Fruit fly (Drosophila melanogaster): ENCODE results near the gene Mical.

The Mical gene

dm6 chr3R:9996689-9997213, 45.9 kb downstream of the Mical start, which contains the start of the genes Gr85a and Spn85F:
Gr85a (minus strand) TSS chr3R:9996789.
Spn85F (plus strand) TSS chr3R:9997163.
- TF ChIP-seq Ets98B (GFP tag; IDR thresholded peaks at IDR 0.05) (no peak), CG12605 (GFP tag; IDR thresholded peaks at IDR 0.05) (no peak), CG9948 (tag; optimal IDR thresholded peaks at IDR 0.05) (no peak), CG17806 (tag; optimal IDR thresholded peaks at IDR 0.05) (no peak), CG13204 (GFP tag; optimal IDR thresholded peaks at IDR 0.05) (no peak), Pif1B (GFP tag; optimal IDR thresholded peaks at IDR 0.05) (no peak), CG4496 (GFP tag; IDR thresholded peaks at IDR 0.05) (no peak), CG10348 (GFP tag; IDR thresholded peaks at IDR 0.05) (no peak), Snoo (tag; optimal IDR thresholded peaks at IDR 0.05) (no peak), CG15710 (tag; optimal IDR thresholded peaks at IDR 0.05) (no peak), D1 (tag; optimal IDR thresholded peaks at IDR 0.05) (no peak), EcR (GFP tag; optimal IDR thresholded peaks at IDR 0.05) (no peak), CG34367 (tag; optimal IDR thresholded peaks at IDR 0.05) (no peak), CG8301 (tag; optimal IDR thresholded peaks at IDR 0.05) (no peak), rn (GFP tag; IDR thresholded peaks at IDR 0.05) (no peak), CG8159 (tag; optimal IDR thresholded peaks at IDR 0.05) (no peak)

- TF ChIP-seq Ets98B (GFP tag; IDR thresholded peaks at IDR 0.05) (peak; percentile 21; the same call in 1 of the 2 replicates), CG4496 (GFP tag; IDR thresholded peaks at IDR 0.05) (no peak), rn (GFP tag; IDR thresholded peaks at IDR 0.05) (no peak), EcR (GFP tag; optimal IDR thresholded peaks at IDR 0.05) (peak; percentile 0), gl (tag; optimal IDR thresholded peaks at IDR 0.05) (peak; percentile 21)
Observed at dm6 chr3R:9985585-9986393, 56.9 kb downstream of the Mical start, which contains the start of gene Art4. Art4 (minus strand) TSS chr3R:9986060.

dm6 chr3R:9978977-9979376, 63.7 kb downstream of the Mical start:
- TF ChIP-seq CG9948 (tag; optimal IDR thresholded peaks at IDR 0.05) (no peak), CG8159 (tag; optimal IDR thresholded peaks at IDR 0.05) (no peak), Pif1A (GFP tag; optimal IDR thresholded peaks at IDR 0.05) (no peak), CG15710 (tag; optimal IDR thresholded peaks at IDR 0.05) (no peak), CG12605 (GFP tag; IDR thresholded peaks at IDR 0.05) (no peak), CG13204 (GFP tag; optimal IDR thresholded peaks at IDR 0.05) (no peak), gl (tag; optimal IDR thresholded peaks at IDR 0.05) (no peak), CG17806 (tag; optimal IDR thresholded peaks at IDR 0.05) (no peak), Snoo (tag; optimal IDR thresholded peaks at IDR 0.05) (no peak)

- no peak for TF ChIP-seq Ets98B (GFP tag; IDR thresholded peaks at IDR 0.05)
- no peak for TF ChIP-seq Pif1A (GFP tag; optimal IDR thresholded peaks at IDR 0.05)
- TF ChIP-seq CG32121 (GFP tag; IDR thresholded peaks at IDR 0.05), result no peak
- no peak for TF ChIP-seq CG14655 (GFP tag; optimal IDR thresholded peaks at IDR 0.05)
- no peak for TF ChIP-seq Pif1B (GFP tag; optimal IDR thresholded peaks at IDR 0.05)
- no peak for TF ChIP-seq CG17806 (tag; optimal IDR thresholded peaks at IDR 0.05)
Observed at dm6 chr3R:9977494-9977893, 65.2 kb downstream of the Mical start.

dm6 chr3R:9968827-9969675, 73.6 kb downstream of the Mical start:
- no peak for TF ChIP-seq Pif1A (GFP tag; optimal IDR thresholded peaks at IDR 0.05)
- TF ChIP-seq EcR (GFP tag; optimal IDR thresholded peaks at IDR 0.05), result peak; percentile 77
- no peak for TF ChIP-seq rn (GFP tag; IDR thresholded peaks at IDR 0.05)
- TF ChIP-seq CG10348 (GFP tag; IDR thresholded peaks at IDR 0.05), result no peak
- TF ChIP-seq Ets98B (GFP tag; IDR thresholded peaks at IDR 0.05), result no peak
- TF ChIP-seq CG34367 (tag; optimal IDR thresholded peaks at IDR 0.05), result no peak
- no peak for TF ChIP-seq CG8301 (tag; optimal IDR thresholded peaks at IDR 0.05)
- TF ChIP-seq fd96Ca (GFP tag; IDR thresholded peaks at IDR 0.05), result no peak
- peak; percentile 10 for TF ChIP-seq Snoo (tag; optimal IDR thresholded peaks at IDR 0.05)
- no peak for TF ChIP-seq CG14655 (GFP tag; optimal IDR thresholded peaks at IDR 0.05)
- TF ChIP-seq CG15710 (tag; optimal IDR thresholded peaks at IDR 0.05), result no peak

dm6 chr3R:9968239-9968638, 74.5 kb downstream of the Mical start:
- TF ChIP-seq EcR (GFP tag; optimal IDR thresholded peaks at IDR 0.05) (no peak), gl (tag; optimal IDR thresholded peaks at IDR 0.05) (no peak), rn (GFP tag; IDR thresholded peaks at IDR 0.05) (no peak), CG9948 (tag; optimal IDR thresholded peaks at IDR 0.05) (no peak), Ets98B (GFP tag; IDR thresholded peaks at IDR 0.05) (no peak), CG17806 (tag; optimal IDR thresholded peaks at IDR 0.05) (no peak), CG10348 (GFP tag; IDR thresholded peaks at IDR 0.05) (no peak), fd96Ca (GFP tag; IDR thresholded peaks at IDR 0.05) (no peak)
